Worm (Caenorhabditis elegans) whole organism, L3 larva: ENCODE results near the gene B0554.7.

Source experiments
- R02D3.7 ChIP-seq: fragments of 150-350 bp; optimal IDR thresholded peaks from 2 replicates; lab custom pipeline; 2014; ENCODE audit warnings: missing biosample characterization, missing genetic modification characterization
- ZK546.5 ChIP-seq: sonication (generic microtip); optimal IDR thresholded peaks from 2 replicates; lab custom pipeline; 2017; ENCODE audit warnings: missing biosample characterization, missing genetic modification characterization
- aly-2 ChIP-seq: fragments of 150-350 bp; optimal IDR thresholded peaks from 2 replicates; lab custom pipeline; 2014; ENCODE audit warnings: missing biosample characterization, missing genetic modification characterization
- ama-1 ChIP-seq: fragments of 150-350 bp; optimal IDR thresholded peaks from 2 replicates; lab custom pipeline; 2018
- ceh-16 ChIP-seq: sonication (generic microtip); optimal IDR thresholded peaks from 2 replicates; lab custom pipeline; 2017; ENCODE audit warnings: missing biosample characterization, missing genetic modification characterization
- ceh-82 ChIP-seq: fragments of 150-350 bp; optimal IDR thresholded peaks from 2 replicates; lab custom pipeline; 2014; ENCODE audit warnings: missing biosample characterization, missing genetic modification characterization
- ceh-9 ChIP-seq: sonication (generic microtip); optimal IDR thresholded peaks from 2 replicates; lab custom pipeline; 2018; ENCODE audit warnings: missing biosample characterization, missing genetic modification characterization
- daf-12 ChIP-seq: fragments of 150-350 bp; optimal IDR thresholded peaks from 2 replicates; lab custom pipeline; 2014; ENCODE audit warnings: missing biosample characterization, missing genetic modification reagents, missing genetic modification characterization
- egl-27 ChIP-seq: sonication (generic microtip); optimal IDR thresholded peaks from 4 replicates; lab custom pipeline; 2017; ENCODE audit warnings: missing biosample characterization, missing genetic modification reagents, missing genetic modification characterization
- elt-1 ChIP-seq: fragments of 150-350 bp; optimal IDR thresholded peaks from 2 replicates; lab custom pipeline; 2014; ENCODE audit warnings: missing biosample characterization, missing genetic modification characterization
- elt-2 ChIP-seq: sonication (generic microtip); optimal IDR thresholded peaks from 2 replicates; lab custom pipeline; 2016; ENCODE audit warnings: missing genetic modification reagents, mild to moderate bottlenecking, missing genetic modification characterization, missing compliant biosample characterization
- eor-1 ChIP-seq, 2 experiments: fragments of 150-350 bp; optimal IDR thresholded peaks; 2 replicates each; lab custom pipeline; 2014 to 2018; ENCODE audit warnings: missing biosample characterization in 2 of 2, missing genetic modification characterization in 2 of 2
- fkh-2 ChIP-seq: fragments of 150-350 bp; optimal IDR thresholded peaks from 2 replicates; lab custom pipeline; 2014; ENCODE audit warnings: missing biosample characterization, missing genetic modification reagents, missing genetic modification characterization
- fos-1 ChIP-seq: fragments of 150-350 bp; optimal IDR thresholded peaks from 2 replicates; lab custom pipeline; 2014; ENCODE audit warnings: missing biosample characterization, missing genetic modification characterization
- hmg-11 ChIP-seq: sonication (generic microtip); optimal IDR thresholded peaks from 2 replicates; lab custom pipeline; 2016; ENCODE audit warnings: missing genetic modification characterization, missing compliant biosample characterization
- jun-1 ChIP-seq: fragments of 150-350 bp; optimal IDR thresholded peaks from 2 replicates; lab custom pipeline; 2014; ENCODE audit warnings: missing biosample characterization, missing genetic modification reagents, missing genetic modification characterization
- lin-39 ChIP-seq: fragments of 150-350 bp; optimal IDR thresholded peaks from 2 replicates; lab custom pipeline; 2018; ENCODE audit warnings: missing biosample characterization, missing genetic modification reagents, missing genetic modification characterization
- lsy-12 ChIP-seq: sonication (generic microtip); optimal IDR thresholded peaks from 2 replicates; lab custom pipeline; 2016; ENCODE audit warnings: mild to moderate bottlenecking, missing genetic modification characterization, missing compliant biosample characterization
- mml-1 ChIP-seq: fragments of 150-350 bp; sonication (generic microtip); optimal IDR thresholded peaks from 3 replicates; lab custom pipeline; 2014; ENCODE audit warnings: missing biosample characterization, missing genetic modification characterization
- nfya-1 ChIP-seq: sonication (generic microtip); optimal IDR thresholded peaks from 2 replicates; lab custom pipeline; 2017; ENCODE audit warnings: missing genetic modification characterization, mild to moderate bottlenecking, missing compliant biosample characterization, antibody characterized with exemption, moderate library complexity; ENCODE audit not compliant: insufficient read depth
- nhr-11 ChIP-seq: fragments of 150-350 bp; optimal IDR thresholded peaks from 2 replicates; lab custom pipeline; 2014; ENCODE audit warnings: missing biosample characterization, missing genetic modification characterization
- nhr-12 ChIP-seq: fragments of 150-350 bp; optimal IDR thresholded peaks from 2 replicates; lab custom pipeline; 2014; ENCODE audit warnings: missing biosample characterization, missing genetic modification characterization
- nhr-23 ChIP-seq: fragments of 150-350 bp; optimal IDR thresholded peaks from 2 replicates; lab custom pipeline; 2014; ENCODE audit warnings: missing biosample characterization, missing genetic modification reagents, missing genetic modification characterization
- nhr-237 ChIP-seq: fragments of 150-350 bp; optimal IDR thresholded peaks from 2 replicates; lab custom pipeline; 2014; ENCODE audit warnings: missing biosample characterization, missing genetic modification characterization
- nhr-25 ChIP-seq: sonication (generic microtip); optimal IDR thresholded peaks from 2 replicates; lab custom pipeline; 2017; ENCODE audit warnings: missing biosample characterization, missing genetic modification characterization
- nhr-43 ChIP-seq: sonication (generic microtip); optimal IDR thresholded peaks from 2 replicates; lab custom pipeline; 2016; ENCODE audit warnings: mild to moderate bottlenecking, missing genetic modification characterization, missing compliant biosample characterization; ENCODE audit not compliant: poor library complexity, severe bottlenecking
- nhr-76 ChIP-seq: fragments of 150-350 bp; sonication (generic microtip); optimal IDR thresholded peaks from 5 replicates; lab custom pipeline; 2014; ENCODE audit warnings: missing biosample characterization, missing genetic modification characterization
- pha-4 ChIP-seq: fragments of 150-350 bp; optimal IDR thresholded peaks from 2 replicates; lab custom pipeline; 2014; ENCODE audit warnings: missing biosample characterization, missing genetic modification reagents, missing genetic modification characterization
- pqm-1 ChIP-seq: fragments of 150-350 bp; optimal IDR thresholded peaks from 2 replicates; lab custom pipeline; 2017; ENCODE audit warnings: missing biosample characterization, missing genetic modification characterization, inconsistent platforms
- sea-2 ChIP-seq: fragments of 150-350 bp; sonication (generic microtip); optimal IDR thresholded peaks from 4 replicates; lab custom pipeline; 2014; ENCODE audit warnings: missing biosample characterization, missing genetic modification reagents, missing genetic modification characterization
- skn-1 ChIP-seq: fragments of 150-350 bp; optimal IDR thresholded peaks from 2 replicates; lab custom pipeline; 2014; ENCODE audit warnings: missing biosample characterization, missing genetic modification characterization
- snpc-4 ChIP-seq: fragments of 150-350 bp; optimal IDR thresholded peaks from 2 replicates; lab custom pipeline; 2014; ENCODE audit warnings: missing biosample characterization, missing genetic modification characterization
- unc-39 ChIP-seq: sonication (generic microtip); optimal IDR thresholded peaks from 4 replicates; lab custom pipeline; 2017; ENCODE audit warnings: missing biosample characterization, missing genetic modification characterization
- zag-1 ChIP-seq: fragments of 150-350 bp; optimal IDR thresholded peaks from 2 replicates; lab custom pipeline; 2014; ENCODE audit warnings: missing biosample characterization, missing genetic modification characterization

Gene B0554.7

DNA sequence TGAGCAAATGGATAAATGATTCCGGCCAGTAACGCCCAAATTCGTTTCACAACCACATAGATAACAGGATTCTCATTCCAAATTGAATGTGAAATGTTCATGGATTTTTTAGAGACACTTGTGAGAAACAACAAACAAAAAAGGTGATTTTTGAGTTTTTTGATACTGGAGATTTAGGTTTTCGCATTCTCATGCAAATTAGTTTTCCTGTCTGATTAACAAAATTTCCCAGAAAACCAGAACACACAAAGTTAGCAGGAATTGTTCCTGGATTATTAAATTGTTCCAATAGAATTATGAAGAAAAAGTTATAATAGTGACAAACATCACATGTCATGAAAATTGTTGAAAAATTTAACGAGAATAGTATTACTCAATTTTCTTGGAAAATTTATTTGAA, 2.4 kb upstream of the B0554.7 start, which contains the start of gene srh-33:
Gene srh-33 (minus strand): TSS at position 101 of the 400 bp plus-strand sequence.
- no peak for TF ChIP-seq aly-2 (tag; lab: Kevin White, UChicago)
- no peak for TF ChIP-seq ceh-9

DNA sequence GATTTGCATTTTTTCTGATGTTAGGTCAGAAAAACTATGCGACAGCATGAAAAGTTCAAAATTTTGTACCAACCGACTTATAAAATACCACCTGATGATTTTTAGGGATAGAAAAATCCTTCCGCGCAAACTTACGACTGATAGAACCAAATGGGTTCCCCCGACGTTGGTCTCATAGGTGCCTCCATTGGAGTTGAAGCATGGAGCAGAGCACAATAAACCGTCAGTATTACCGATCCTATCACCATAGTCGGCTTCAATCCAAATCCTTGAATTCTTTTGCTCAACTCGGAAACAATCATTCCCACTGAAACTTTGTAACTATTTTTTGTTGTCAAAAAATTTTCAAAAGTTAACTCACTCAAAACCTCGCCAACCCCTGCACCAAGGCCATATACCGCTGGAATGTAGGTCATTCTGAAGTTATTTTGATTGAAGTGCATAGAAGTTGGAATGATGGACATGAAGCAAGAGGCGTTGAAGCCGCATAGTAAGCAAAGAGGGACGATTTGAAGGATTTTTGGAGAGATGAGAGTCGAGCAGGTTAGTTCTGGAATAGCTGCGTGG, 1.6 kb downstream of the B0554.7 start:
- TF ChIP-seq aly-2 (tag; lab: Kevin White, UChicago) (no peak), skn-1 (tag; lab: Kevin White, UChicago) (no peak), egl-27 (tag; lab: Kevin White, UChicago) (no peak), ZK546.5 (tag; lab: Kevin White, UChicago) (no peak), lin-39 (no peak), fkh-2 (tag; lab: Kevin White, UChicago) (no peak), hmg-11 (tag; lab: Kevin White, UChicago) (no peak), unc-39 (tag; lab: Kevin White, UChicago) (no peak), pha-4 (no peak), nhr-12 (no peak), mml-1 (tag; lab: Kevin White, UChicago) (no peak)

DNA sequence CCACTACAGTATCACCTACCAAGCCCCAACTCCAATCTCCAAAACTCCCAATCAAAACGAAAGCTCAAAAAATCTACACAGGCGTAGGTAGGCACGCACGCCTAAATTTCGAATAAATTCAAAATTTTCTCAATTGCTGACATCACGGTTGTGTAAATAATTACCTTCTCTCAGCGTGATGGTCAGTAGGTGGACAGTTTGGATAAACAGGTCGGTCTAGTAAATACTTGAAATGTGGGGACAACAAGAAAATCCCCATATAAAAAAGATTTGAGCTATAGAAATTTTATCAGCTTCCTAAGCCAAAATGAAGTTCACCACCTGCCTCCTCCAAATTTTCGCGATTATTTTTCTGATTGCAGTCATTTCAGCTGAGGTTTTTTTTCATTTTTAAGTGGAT, 2.7 kb downstream of the B0554.7 start, which contains the start of gene B0554.1:
Gene B0554.1 (plus strand): TSS at position 301 of the 400 bp plus-strand sequence.
- no peak for TF ChIP-seq snpc-4
- TF ChIP-seq daf-12 (tag; lab: Kevin White, UChicago), result no peak
- TF ChIP-seq fkh-2 (tag; lab: Kevin White, UChicago), result no peak
- no peak for TF ChIP-seq egl-27 (tag; lab: Kevin White, UChicago)
- TF ChIP-seq pha-4, result no peak
- no peak for TF ChIP-seq fos-1
- TF ChIP-seq ceh-9, result no peak
- TF ChIP-seq sea-2 (GFP tag; lab: Kevin White, UChicago), result no peak
- TF ChIP-seq eor-1 (tag; optimal IDR thresholded peaks at IDR 0.05; lab: Kevin White, UChicago), result no peak
- TF ChIP-seq nhr-76 (tag; lab: Kevin White, UChicago), result no peak

DNA sequence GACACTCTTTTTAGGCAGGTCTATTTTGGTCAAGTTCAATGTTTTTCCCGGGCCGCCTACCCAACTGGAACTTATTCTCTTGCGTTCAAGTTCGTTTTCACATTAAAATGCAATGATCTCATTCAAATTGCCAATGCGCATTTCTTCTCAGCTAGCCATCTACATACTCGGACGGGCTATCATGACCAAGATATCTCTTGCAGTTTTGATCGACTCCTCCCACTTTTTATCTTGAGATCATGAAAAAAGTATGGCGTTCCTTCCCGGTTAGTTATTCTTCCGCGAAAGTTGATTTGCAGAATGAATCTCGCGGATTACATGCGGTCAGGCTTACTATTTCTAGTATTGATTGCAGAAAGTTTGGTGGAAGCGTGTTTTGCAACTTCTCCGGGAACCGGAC, 6.9 kb downstream of the B0554.7 start, which contains the start of gene B0554.2:
Gene B0554.2 (plus strand): TSS at position 301 of the 400 bp plus-strand sequence.
- TF ChIP-seq mml-1 (tag; lab: Kevin White, UChicago) (no peak), nhr-237 (tag; lab: Kevin White, UChicago) (no peak), jun-1 (tag; lab: Kevin White, UChicago) (no peak), ceh-16 (tag; lab: Kevin White, UChicago) (no peak), nhr-11 (no peak), nhr-12 (no peak), fos-1 (no peak), zag-1 (tag; lab: Kevin White, UChicago) (no peak), ama-1 (lab: Kevin White, UChicago) (no peak), ceh-82 (tag; lab: Kevin White, UChicago) (no peak), sea-2 (GFP tag; lab: Kevin White, UChicago) (no peak), nhr-23 (tag; lab: Kevin White, UChicago) (no peak), elt-2 (tag; lab: Kevin White, UChicago) (no peak), nhr-43 (no peak), elt-1 (tag; lab: Kevin White, UChicago) (no peak)
- TF ChIP-seq, all 47 proteins: peak for 0

DNA sequence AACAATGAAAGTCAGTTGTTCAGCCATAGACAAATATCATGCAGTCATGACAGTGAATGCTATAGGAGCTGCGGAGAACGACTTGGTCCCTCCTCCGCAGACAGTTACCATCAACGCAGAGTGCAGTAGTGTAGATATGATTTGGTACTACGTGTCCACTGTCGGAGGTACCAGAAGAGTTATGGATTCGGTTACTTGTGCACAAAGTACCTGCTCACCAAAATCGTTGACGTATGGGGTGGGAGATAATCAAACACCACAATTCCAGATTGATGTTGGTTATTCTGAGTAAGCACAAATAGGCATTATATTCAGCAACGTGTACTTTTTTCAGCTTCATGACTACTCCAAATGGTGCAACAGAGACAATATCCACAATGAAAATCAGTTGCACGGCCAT, 7.8 kb downstream of the B0554.7 start:
- TF ChIP-seq ceh-82 (tag; lab: Kevin White, UChicago) (no peak), eor-1 (tag; optimal IDR thresholded peaks at IDR 0.05; lab: Kevin White, UChicago) (no peak), nhr-25 (tag; lab: Kevin White, UChicago) (no peak), nhr-23 (tag; lab: Kevin White, UChicago) (no peak), lsy-12 (tag; lab: Kevin White, UChicago) (no peak), R02D3.7 (tag; lab: Kevin White, UChicago) (no peak), nfya-1 (tag; lab: Kevin White, UChicago) (no peak), egl-27 (tag; lab: Kevin White, UChicago) (no peak), sea-2 (GFP tag; lab: Kevin White, UChicago) (no peak), nhr-237 (tag; lab: Kevin White, UChicago) (no peak), nhr-76 (tag; lab: Kevin White, UChicago) (no peak), snpc-4 (no peak), fos-1 (no peak), fkh-2 (tag; lab: Kevin White, UChicago) (no peak), pqm-1 (no peak), daf-12 (tag; lab: Kevin White, UChicago) (no peak)
- TF ChIP-seq, all 47 proteins: peak for 0
